Fruit fly (Drosophila melanogaster): ENCODE measurements around the gene Pdss2.
A peak's percentile ranks its signal among the peaks of the same experiment; 100 is the strongest.

Pdss2 gene

DNA sequence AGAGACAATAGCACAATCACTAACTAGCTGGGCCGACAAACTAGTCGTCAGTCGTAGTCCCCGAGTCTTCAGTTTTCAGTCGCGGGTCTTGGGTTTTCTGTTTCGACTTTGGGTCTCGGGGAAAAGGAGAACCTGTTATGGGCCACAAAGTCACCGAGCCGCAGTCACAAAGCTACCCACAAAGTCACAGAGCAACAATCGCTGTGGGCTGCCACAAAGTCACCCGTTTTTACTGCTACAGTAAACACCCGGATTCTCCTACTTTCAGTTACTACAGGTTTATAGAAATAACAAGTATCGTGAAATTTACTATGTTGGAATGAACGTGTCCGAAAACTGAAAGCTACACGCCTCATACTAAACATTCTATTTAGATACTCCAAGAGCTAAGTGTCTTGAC lies 3.9 kb upstream of the Pdss2 start:
- no peak for TF ChIP-seq Pif1A (GFP tag; optimal IDR thresholded peaks at IDR 0.05)
- TF ChIP-seq CG9948 (tag; optimal IDR thresholded peaks at IDR 0.05) = no peak
- no peak for TF ChIP-seq CG34367 (tag; optimal IDR thresholded peaks at IDR 0.05)
- no peak for TF ChIP-seq fd96Ca (GFP tag; IDR thresholded peaks at IDR 0.05)
- no peak for TF ChIP-seq CG12605 (GFP tag; IDR thresholded peaks at IDR 0.05)
- no peak for TF ChIP-seq Pif1B (GFP tag; optimal IDR thresholded peaks at IDR 0.05)
- no peak for TF ChIP-seq CG8159 (tag; optimal IDR thresholded peaks at IDR 0.05)
- no peak for TF ChIP-seq Ets98B (GFP tag; IDR thresholded peaks at IDR 0.05)
- TF ChIP-seq CG14655 (GFP tag; optimal IDR thresholded peaks at IDR 0.05) = no peak
- TF ChIP-seq CG13204 (GFP tag; optimal IDR thresholded peaks at IDR 0.05) = no peak
- no peak for TF ChIP-seq rn (GFP tag; IDR thresholded peaks at IDR 0.05)
- TF ChIP-seq CG17806 (tag; optimal IDR thresholded peaks at IDR 0.05) = no peak
- TF ChIP-seq CG32121 (GFP tag; IDR thresholded peaks at IDR 0.05) = no peak
- no peak for TF ChIP-seq Snoo (tag; optimal IDR thresholded peaks at IDR 0.05)

DNA sequence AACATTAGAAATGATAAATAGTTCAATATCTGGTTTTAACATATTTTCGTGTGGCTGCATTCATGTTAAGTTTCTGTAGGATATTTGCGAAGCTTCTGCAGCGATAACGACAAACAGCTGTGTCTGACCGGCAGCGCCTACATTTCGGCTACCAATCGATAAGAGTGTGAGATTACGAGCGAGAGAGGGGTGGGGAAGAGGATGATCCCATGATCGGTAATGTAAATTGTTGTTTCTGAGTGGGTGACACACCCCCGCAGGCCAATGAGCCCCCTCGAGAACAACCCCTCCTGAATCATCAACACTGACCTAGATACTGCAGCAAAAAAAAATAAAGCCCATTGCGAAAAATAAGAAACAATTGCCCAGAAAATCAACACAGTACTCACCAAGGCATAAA lies 3.2 kb upstream of the Pdss2 start:
- TF ChIP-seq CG9948 (tag; optimal IDR thresholded peaks at IDR 0.05) = no peak
- TF ChIP-seq CG34367 (tag; optimal IDR thresholded peaks at IDR 0.05) = no peak
- TF ChIP-seq gl (tag; optimal IDR thresholded peaks at IDR 0.05) = no peak
- no peak for TF ChIP-seq CG32121 (GFP tag; IDR thresholded peaks at IDR 0.05)
- no peak for TF ChIP-seq Pif1A (GFP tag; optimal IDR thresholded peaks at IDR 0.05)
- no peak for TF ChIP-seq CG8159 (tag; optimal IDR thresholded peaks at IDR 0.05)
- TF ChIP-seq fd96Ca (GFP tag; IDR thresholded peaks at IDR 0.05) = no peak

DNA sequence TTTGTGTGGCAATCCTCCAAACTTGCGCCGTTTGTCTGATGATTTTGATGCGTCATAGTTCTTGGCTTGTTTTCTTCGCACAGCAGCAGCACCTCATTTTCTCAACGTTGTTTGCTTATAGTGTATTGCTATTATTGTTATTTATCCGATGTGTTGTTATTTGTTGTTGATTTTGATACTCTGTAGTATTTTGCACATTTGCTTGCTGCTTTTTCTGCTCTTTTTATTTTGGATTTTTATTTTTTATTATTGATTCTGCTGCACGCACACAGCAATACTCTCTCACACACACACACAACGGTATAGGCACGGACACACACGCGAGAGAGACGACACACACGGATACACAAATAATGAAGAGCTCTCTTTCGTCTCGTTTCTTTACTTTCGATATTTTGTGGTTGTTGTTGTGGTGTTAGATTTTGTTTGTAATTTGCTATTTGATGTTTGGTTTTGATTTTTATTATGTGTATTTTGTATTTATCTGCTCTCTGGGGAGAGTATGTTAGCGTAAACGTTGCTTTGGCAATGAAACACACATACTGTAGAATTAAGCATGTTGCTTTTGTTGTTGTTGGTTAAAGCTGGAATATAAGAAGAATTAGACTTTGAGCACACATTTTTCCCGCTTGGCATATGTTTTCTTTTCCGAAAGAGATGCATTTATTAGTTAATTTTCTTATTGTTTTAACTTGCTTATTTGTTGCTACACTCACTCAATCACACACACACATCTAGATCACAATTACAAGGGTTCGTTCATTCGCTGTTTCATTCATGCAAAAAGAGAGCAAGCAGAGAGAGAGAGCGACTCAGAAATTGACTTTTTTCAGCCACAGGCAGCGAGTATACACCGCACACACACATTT lies 2.5 kb upstream of the Pdss2 start:
- peak; percentile 82 for TF ChIP-seq CG12605 (GFP tag; IDR thresholded peaks at IDR 0.05)
- no peak for TF ChIP-seq D1 (tag; optimal IDR thresholded peaks at IDR 0.05)
- peak; percentile 15 for TF ChIP-seq EcR (GFP tag; optimal IDR thresholded peaks at IDR 0.05)
- peak; percentile 59 for TF ChIP-seq CG15710 (tag; optimal IDR thresholded peaks at IDR 0.05)
- TF ChIP-seq Snoo (tag; optimal IDR thresholded peaks at IDR 0.05) = peak; percentile 22
- peak; percentile 85 for TF ChIP-seq CG4496 (GFP tag; IDR thresholded peaks at IDR 0.05)
- peak; percentile 59 for TF ChIP-seq Pif1A (GFP tag; optimal IDR thresholded peaks at IDR 0.05)
- TF ChIP-seq CG10348 (GFP tag; IDR thresholded peaks at IDR 0.05) = no peak
- peak; percentile 87 for TF ChIP-seq gl (tag; optimal IDR thresholded peaks at IDR 0.05)
- TF ChIP-seq fd96Ca (GFP tag; IDR thresholded peaks at IDR 0.05) = peak; percentile 70
- peak; percentile 59 for TF ChIP-seq CG32121 (GFP tag; IDR thresholded peaks at IDR 0.05)
- TF ChIP-seq CG8159 (tag; optimal IDR thresholded peaks at IDR 0.05) = peak; percentile 45
- peak; percentile 72 for TF ChIP-seq CG34367 (tag; optimal IDR thresholded peaks at IDR 0.05)
- TF ChIP-seq Pif1B (GFP tag; optimal IDR thresholded peaks at IDR 0.05) = peak; percentile 74
- TF ChIP-seq rn (GFP tag; IDR thresholded peaks at IDR 0.05) = no peak
- TF ChIP-seq Ets98B (GFP tag; IDR thresholded peaks at IDR 0.05) = peak; percentile 81
- peak; percentile 69 for TF ChIP-seq CG13204 (GFP tag; optimal IDR thresholded peaks at IDR 0.05)
- peak; percentile 61 for TF ChIP-seq CG8301 (tag; optimal IDR thresholded peaks at IDR 0.05)
- TF ChIP-seq CG14655 (GFP tag; optimal IDR thresholded peaks at IDR 0.05) = peak; percentile 67
- TF ChIP-seq CG17806 (tag; optimal IDR thresholded peaks at IDR 0.05) = peak; percentile 49
- peak; percentile 22 for TF ChIP-seq CG9948 (tag; optimal IDR thresholded peaks at IDR 0.05)

dm6 chr3L:21026025-21026916 lies 1.4 kb upstream of the Pdss2 start:
- TF ChIP-seq CG9948 (tag; optimal IDR thresholded peaks at IDR 0.05) (no peak), CG4496 (GFP tag; IDR thresholded peaks at IDR 0.05) (peak; percentile 71), Ets98B (GFP tag; IDR thresholded peaks at IDR 0.05) (peak; percentile 77), CG8301 (tag; optimal IDR thresholded peaks at IDR 0.05) (no peak), CG10348 (GFP tag; IDR thresholded peaks at IDR 0.05) (no peak), CG17806 (tag; optimal IDR thresholded peaks at IDR 0.05) (no peak), CG32121 (GFP tag; IDR thresholded peaks at IDR 0.05) (peak; percentile 36; the same call in 1 of the 2 replicates), Pif1B (GFP tag; optimal IDR thresholded peaks at IDR 0.05) (peak; percentile 2), CG15710 (tag; optimal IDR thresholded peaks at IDR 0.05) (peak; percentile 21), gl (tag; optimal IDR thresholded peaks at IDR 0.05) (peak; percentile 32), Snoo (tag; optimal IDR thresholded peaks at IDR 0.05) (no peak), EcR (GFP tag; optimal IDR thresholded peaks at IDR 0.05) (no peak), fd96Ca (GFP tag; IDR thresholded peaks at IDR 0.05) (peak; percentile 71; the same call in 2 of the 3 replicates), CG8159 (tag; optimal IDR thresholded peaks at IDR 0.05) (no peak), rn (GFP tag; IDR thresholded peaks at IDR 0.05) (no peak), CG13204 (GFP tag; optimal IDR thresholded peaks at IDR 0.05) (peak; percentile 35), CG34367 (tag; optimal IDR thresholded peaks at IDR 0.05) (no peak), D1 (tag; optimal IDR thresholded peaks at IDR 0.05) (no peak), CG14655 (GFP tag; optimal IDR thresholded peaks at IDR 0.05) (no peak), CG12605 (GFP tag; IDR thresholded peaks at IDR 0.05) (peak; percentile 72), Pif1A (GFP tag; optimal IDR thresholded peaks at IDR 0.05) (peak; percentile 34)

dm6 chr3L:21026917-21027517 lies 698 bp upstream of the Pdss2 start, which contains the start of gene skd:
Gene skd (minus strand): TSS chr3L:21027434.
- TF ChIP-seq EcR (GFP tag; optimal IDR thresholded peaks at IDR 0.05) (peak; percentile 85), CG12605 (GFP tag; IDR thresholded peaks at IDR 0.05) (0 out of 2 replicates have a peak, but pooled peaks have one; percentile 8), CG32121 (GFP tag; IDR thresholded peaks at IDR 0.05) (no peak), CG14655 (GFP tag; optimal IDR thresholded peaks at IDR 0.05) (no peak), Pif1B (GFP tag; optimal IDR thresholded peaks at IDR 0.05) (no peak), CG10348 (GFP tag; IDR thresholded peaks at IDR 0.05) (no peak), Snoo (tag; optimal IDR thresholded peaks at IDR 0.05) (no peak)

Data from whole organism, pupa.